Fruit fly (Drosophila melanogaster) whole organism, embryonic: Measurements from ENCODE around the gene rols.

Source experiments
- Bteb2 ChIP-seq: fragments of 200-800 bp; sonication (Bioruptor generic); optimal IDR thresholded peaks from 2 replicates; lab custom pipeline; 2016; ENCODE audit warnings: missing biosample characterization, missing genetic modification characterization
- CG11560 ChIP-seq: fragments of 200-800 bp; sonication (Bioruptor generic); IDR thresholded peaks from 3 replicates; pipeline ENCODE4 v1.3.6; 2022; ENCODE audit warnings: missing biosample characterization, missing genetic modification characterization
- CG12391 ChIP-seq: fragments of 200-800 bp; sonication (Bioruptor generic); optimal IDR thresholded peaks from 3 replicates; lab custom pipeline; 2018; ENCODE audit warnings: missing biosample characterization, mild to moderate bottlenecking, missing genetic modification characterization, moderate library complexity
- CG13424 ChIP-seq: fragments of 200-800 bp; sonication (Bioruptor generic); optimal IDR thresholded peaks from 2 replicates; lab custom pipeline; 2019; ENCODE audit warnings: missing biosample characterization, mild to moderate bottlenecking, missing genetic modification characterization, moderate library complexity
- CG14014 ChIP-seq: fragments of 200-800 bp; sonication (Bioruptor generic); IDR thresholded peaks from 2 replicates; pipeline ENCODE4 v1.3.6; 2022; ENCODE audit warnings: missing biosample characterization, missing genetic modification characterization
- CG15011 ChIP-seq: fragments of 200-800 bp; sonication (Bioruptor generic); optimal IDR thresholded peaks from 3 replicates; lab custom pipeline; 2018; ENCODE audit warnings: missing biosample characterization, mild to moderate bottlenecking, missing genetic modification characterization
- CG15073 ChIP-seq: fragments of 200-800 bp; sonication (Bioruptor generic); optimal IDR thresholded peaks from 2 replicates; lab custom pipeline; 2016; ENCODE audit warnings: missing biosample characterization, missing genetic modification characterization
- CG17385 ChIP-seq: fragments of 200-800 bp; sonication (Bioruptor generic); optimal IDR thresholded peaks from 3 replicates; lab custom pipeline; 2018; ENCODE audit warnings: missing biosample characterization, mild to moderate bottlenecking, missing genetic modification characterization
- CG3281 ChIP-seq: fragments of 200-800 bp; sonication (Bioruptor generic); optimal IDR thresholded peaks from 3 replicates; lab custom pipeline; 2017; ENCODE audit warnings: missing biosample characterization, mild to moderate bottlenecking, missing genetic modification characterization
- CG34376 ChIP-seq: fragments of 200-800 bp; sonication (Bioruptor generic); optimal IDR thresholded peaks from 2 replicates; lab custom pipeline; 2018; ENCODE audit warnings: missing biosample characterization, mild to moderate bottlenecking, missing genetic modification characterization
- CG4404 ChIP-seq: fragments of 200-800 bp; sonication (Bioruptor generic); IDR thresholded peaks from 2 replicates; pipeline ENCODE4 v1.3.6; 2022; ENCODE audit warnings: missing biosample characterization, missing genetic modification characterization
- CG7745 ChIP-seq: fragments of 200-800 bp; sonication (Bioruptor generic); optimal IDR thresholded peaks from 2 replicates; lab custom pipeline; 2018; ENCODE audit warnings: missing biosample characterization, mild to moderate bottlenecking, missing genetic modification characterization, moderate library complexity
- CG7786 ChIP-seq: fragments of 200-800 bp; sonication (Bioruptor generic); optimal IDR thresholded peaks from 2 replicates; lab custom pipeline; 2016; ENCODE audit warnings: missing biosample characterization, missing genetic modification characterization
- CG7839 ChIP-seq: fragments of 200-800 bp; sonication (Bioruptor generic); optimal IDR thresholded peaks from 3 replicates; lab custom pipeline; 2018; ENCODE audit warnings: missing biosample characterization, mild to moderate bottlenecking, missing genetic modification characterization, moderate library complexity
- CG7987 ChIP-seq: fragments of 200-800 bp; sonication (Bioruptor generic); optimal IDR thresholded peaks from 2 replicates; lab custom pipeline; 2018; ENCODE audit warnings: missing biosample characterization, mild to moderate bottlenecking, missing genetic modification characterization, moderate library complexity
- CG9817 ChIP-seq: fragments of 200-800 bp; sonication (Bioruptor generic); optimal IDR thresholded peaks from 2 replicates; lab custom pipeline; 2018; ENCODE audit warnings: missing biosample characterization, mild to moderate bottlenecking, missing genetic modification characterization, moderate library complexity
- CG9876 ChIP-seq: fragments of 200-800 bp; sonication (Bioruptor generic); optimal IDR thresholded peaks from 2 replicates; lab custom pipeline; 2016; ENCODE audit warnings: missing biosample characterization, missing genetic modification characterization
- Camta ChIP-seq: fragments of 200-800 bp; sonication (Bioruptor generic); optimal IDR thresholded peaks from 2 replicates; lab custom pipeline; 2016; ENCODE audit warnings: missing biosample characterization, missing genetic modification characterization
- D19B ChIP-seq: fragments of 200-800 bp; sonication (Bioruptor generic); optimal IDR thresholded peaks from 2 replicates; lab custom pipeline; 2017; ENCODE audit warnings: missing biosample characterization, mild to moderate bottlenecking, missing genetic modification characterization
- E2f2 ChIP-seq: fragments of 200-800 bp; sonication (Bioruptor generic); IDR thresholded peaks from 2 replicates; pipeline ENCODE4 v1.3.6; 2022; ENCODE audit warnings: missing biosample characterization, missing genetic modification characterization
- ERR ChIP-seq: fragments of 200-800 bp; sonication (Bioruptor generic); optimal IDR thresholded peaks from 2 replicates; lab custom pipeline; 2016; ENCODE audit warnings: missing biosample characterization, missing genetic modification characterization
- Ets65A ChIP-seq: fragments of 200-800 bp; sonication (Bioruptor generic); peaks from one replicate; lab custom pipeline; 2016; ENCODE audit warnings: missing biosample characterization, missing genetic modification characterization
- HLHmδ ChIP-seq: fragments of 200-800 bp; sonication (Bioruptor generic); optimal IDR thresholded peaks from 2 replicates; lab custom pipeline; 2018; ENCODE audit warnings: missing biosample characterization, mild to moderate bottlenecking, missing genetic modification characterization, moderate library complexity
- Hr51 ChIP-seq, 2 experiments: fragments of 200-800 bp; sonication (Bioruptor generic); optimal IDR thresholded peaks; 2 replicates in 1 of 2; 3 replicates in 1 of 2; lab custom pipeline; 2016 to 2018; ENCODE audit warnings: missing biosample characterization in 2 of 2, missing genetic modification characterization in 2 of 2, mild to moderate bottlenecking in 1 of 2, moderate library complexity in 1 of 2
- Lpt ChIP-seq: fragments of >200 bp; optimal IDR thresholded peaks from 2 replicates; lab custom pipeline; 2018; ENCODE audit warnings: missing biosample characterization, missing genetic modification characterization
- Mrtf ChIP-seq: fragments of 200-800 bp; sonication (Bioruptor generic); IDR thresholded peaks from 3 replicates; pipeline ENCODE4 v1.3.6; 2022; ENCODE audit warnings: missing biosample characterization, missing genetic modification characterization
- Ssrp ChIP-seq: fragments of 200-800 bp; sonication (Bioruptor generic); optimal IDR thresholded peaks from 2 replicates; lab custom pipeline; 2018; ENCODE audit warnings: missing biosample characterization, mild to moderate bottlenecking, missing genetic modification characterization, moderate library complexity
- TFAM ChIP-seq: fragments of 200-800 bp; sonication (Bioruptor generic); optimal IDR thresholded peaks from 2 replicates; lab custom pipeline; 2017; ENCODE audit warnings: missing biosample characterization, missing genetic modification characterization, inconsistent platforms
- YL-1 ChIP-seq: fragments of 200-800 bp; sonication (Bioruptor generic); optimal IDR thresholded peaks from 3 replicates; lab custom pipeline; 2017; ENCODE audit warnings: missing biosample characterization, mild to moderate bottlenecking, missing genetic modification characterization
- ac ChIP-seq: fragments of 200-800 bp; sonication (Bioruptor generic); optimal IDR thresholded peaks from 3 replicates; lab custom pipeline; 2017; ENCODE audit warnings: missing biosample characterization, mild to moderate bottlenecking, missing genetic modification characterization
- aop ChIP-seq: fragments of 200-800 bp; sonication (Bioruptor generic); IDR thresholded peaks from 2 replicates; pipeline ENCODE4 v1.3.6; 2022; ENCODE audit warnings: missing biosample characterization, missing genetic modification characterization
- ci ChIP-seq: fragments of 200-800 bp; sonication (Bioruptor generic); IDR thresholded peaks from 3 replicates; pipeline ENCODE4 v1.3.6; 2022; ENCODE audit warnings: missing biosample characterization, missing genetic modification characterization
- crol ChIP-seq: fragments of 200-800 bp; sonication (Bioruptor generic); IDR thresholded peaks from 2 replicates; pipeline ENCODE4 v1.3.6; 2022; ENCODE audit warnings: missing biosample characterization, missing genetic modification characterization
- dati ChIP-seq: fragments of 200-800 bp; sonication (Bioruptor generic); IDR thresholded peaks from 2 replicates; pipeline ENCODE4 v1.3.6; 2022; ENCODE audit warnings: missing biosample characterization, missing genetic modification characterization
- gcm2 ChIP-seq: fragments of 200-800 bp; sonication (Bioruptor generic); optimal IDR thresholded peaks from 2 replicates; lab custom pipeline; 2016; ENCODE audit warnings: missing biosample characterization, missing genetic modification characterization
- hbn ChIP-seq: fragments of 200-800 bp; sonication (Bioruptor generic); IDR thresholded peaks from 2 replicates; pipeline ENCODE4 v1.3.6; 2022; ENCODE audit warnings: missing biosample characterization, missing genetic modification characterization; ENCODE audit not compliant: partially characterized antibody
- klu ChIP-seq: fragments of 200-800 bp; sonication (Bioruptor generic); IDR thresholded peaks from 2 replicates; pipeline ENCODE4 v1.3.6; 2022; ENCODE audit warnings: missing biosample characterization, missing genetic modification characterization
- lab ChIP-seq: fragments of 200-800 bp; sonication (Bioruptor generic); optimal IDR thresholded peaks from 3 replicates; lab custom pipeline; 2017; ENCODE audit warnings: missing biosample characterization, missing genetic modification characterization, mild to moderate bottlenecking, moderate library complexity, missing genetic modification reagents
- lilli ChIP-seq: fragments of 200-800 bp; sonication (Bioruptor generic); optimal IDR thresholded peaks from 3 replicates; lab custom pipeline; 2016; ENCODE audit warnings: missing biosample characterization, missing genetic modification characterization
- lov ChIP-seq, 2 experiments: fragments of 200-800 bp in 1 of 2; fragments of >200 bp in 1 of 2; sonication (Bioruptor generic) in 1 of 2; IDR thresholded peaks in 1 of 2; optimal IDR thresholded peaks in 1 of 2; 2 replicates in 1 of 2; 3 replicates in 1 of 2; pipeline versions ENCODE4 v1.3.6 to Lab custom; 2017 to 2022; ENCODE audit warnings: missing biosample characterization in 1 of 2, missing genetic modification characterization in 1 of 2
- nau ChIP-seq: fragments of 200-800 bp; sonication (Bioruptor generic); optimal IDR thresholded peaks from 3 replicates; lab custom pipeline; 2017; ENCODE audit warnings: missing biosample characterization, mild to moderate bottlenecking, missing genetic modification characterization, missing genetic modification reagents
- nerfin-1 ChIP-seq: fragments of 200-800 bp; sonication (Bioruptor generic); optimal IDR thresholded peaks from 3 replicates; lab custom pipeline; 2019; ENCODE audit warnings: missing biosample characterization, mild to moderate bottlenecking, missing genetic modification characterization, moderate library complexity
- otp ChIP-seq: fragments of 200-800 bp; sonication (Bioruptor generic); IDR thresholded peaks from 3 replicates; pipeline ENCODE4, ENCODE4 v1.3.6; 2022; ENCODE audit warnings: missing biosample characterization, missing genetic modification characterization
- pb ChIP-seq: fragments of 200-800 bp; sonication (Bioruptor generic); optimal IDR thresholded peaks from 3 replicates; lab custom pipeline; 2016; ENCODE audit warnings: missing biosample characterization, missing genetic modification characterization
- pita ChIP-seq: fragments of 200-800 bp; sonication (Bioruptor generic); optimal IDR thresholded peaks from 2 replicates; lab custom pipeline; 2017; ENCODE audit warnings: missing biosample characterization, mild to moderate bottlenecking, missing genetic modification characterization
- ro ChIP-seq: fragments of 200-800 bp; sonication (Bioruptor generic); IDR thresholded peaks from 2 replicates; pipeline ENCODE4 v1.3.6; 2022; ENCODE audit warnings: missing biosample characterization, missing genetic modification characterization
- unpg ChIP-seq: fragments of 200-800 bp; sonication (Bioruptor generic); optimal IDR thresholded peaks from 3 replicates; lab custom pipeline; 2018; ENCODE audit warnings: missing biosample characterization, mild to moderate bottlenecking, missing genetic modification characterization, moderate library complexity
- vnd ChIP-seq: fragments of 200-800 bp; sonication (Bioruptor generic); IDR thresholded peaks from 3 replicates; pipeline ENCODE4 v1.3.6; 2022; ENCODE audit warnings: missing biosample characterization, missing genetic modification characterization; ENCODE audit not compliant: partially characterized antibody

rols gene

DNA sequence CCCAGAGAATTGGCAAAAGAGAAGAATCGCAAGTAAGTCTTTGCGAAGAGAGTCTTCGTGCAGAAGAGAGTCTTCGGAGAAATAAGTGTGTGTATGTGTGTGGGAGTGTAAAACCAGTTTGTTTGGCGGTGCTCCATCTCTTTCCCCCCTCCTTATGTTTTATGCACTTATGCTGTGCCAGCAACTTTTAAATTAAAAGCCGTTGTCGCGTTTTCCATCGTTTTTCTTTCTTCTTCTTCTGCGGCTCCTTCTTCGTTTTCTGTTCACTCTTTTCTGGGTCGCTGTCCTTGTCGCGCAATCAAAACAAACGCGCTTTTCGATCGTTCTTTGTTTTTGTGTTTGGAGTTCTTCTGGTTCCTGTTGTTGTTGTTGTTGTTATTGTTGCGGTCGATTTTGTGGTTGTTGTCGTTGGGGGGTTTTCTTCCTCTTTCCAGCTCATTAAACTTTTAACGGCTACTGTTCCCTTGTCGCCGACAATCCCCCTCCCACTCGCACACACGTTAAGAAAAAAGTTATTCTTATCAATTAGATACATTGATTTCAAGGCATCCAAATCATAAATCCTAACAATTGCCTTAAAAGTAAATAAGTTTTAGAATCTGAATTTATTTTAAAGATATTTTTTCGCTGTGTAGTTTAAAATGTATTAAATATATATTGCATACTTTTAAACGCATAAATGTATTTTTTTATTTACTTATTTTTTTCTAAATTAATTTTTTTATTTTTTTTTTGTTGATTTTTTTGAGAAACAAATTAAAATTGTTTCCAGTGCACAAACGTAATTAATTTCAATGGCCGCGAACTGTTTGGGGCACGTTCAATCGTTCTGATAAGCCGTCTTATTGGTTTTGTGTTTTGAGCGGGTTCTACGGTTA lies 46.7 kb upstream of the rols start (continued):
- no peak for TF ChIP-seq dati (GFP tag; lab: Robert Waterston, UW)
- no peak for TF ChIP-seq crol (GFP tag; lab: Robert Waterston, UW)
- no peak for TF ChIP-seq gcm2 (GFP tag; lab: Kevin White, UChicago)
- no peak for TF ChIP-seq lov (optimal IDR thresholded peaks at IDR 0.05; lab: Kevin White, UChicago)
- TF ChIP-seq lov (GFP tag; IDR thresholded peaks at IDR 0.05; lab: Robert Waterston, UW) = no peak
- TF ChIP-seq klu (GFP tag; lab: Robert Waterston, UW) = peak; percentile 69; the same call in 1 of the 2 replicates
- TF ChIP-seq CG7745 (tag; lab: Kevin White, UChicago) = no peak
- peak; percentile 56; the same call in 1 of the 2 replicates for TF ChIP-seq ro (GFP tag; lab: Robert Waterston, UW)
- no peak for TF ChIP-seq pb (GFP tag; lab: Kevin White, UChicago)
- TF ChIP-seq Bteb2 = peak; percentile 12
- peak; percentile 91 for TF ChIP-seq CG13424 (tag; lab: Kevin White, UChicago)
- TF ChIP-seq nau (GFP tag; lab: Kevin White, UChicago) = no peak
- no peak for TF ChIP-seq ci
- peak; percentile 68 for TF ChIP-seq CG14014 (GFP tag; lab: Robert Waterston, UW)
- no peak for TF ChIP-seq aop (GFP tag; lab: Robert Waterston, UW)
- TF ChIP-seq lilli (GFP tag; lab: Kevin White, UChicago) = peak; percentile 36
- TF ChIP-seq Hr51 (GFP tag; optimal IDR thresholded peaks at IDR 0.05; lab: Kevin White, UChicago) = peak; percentile 30 to 91
- no peak for TF ChIP-seq YL-1
- no peak for TF ChIP-seq Lpt (GFP tag; lab: Kevin White, UChicago)
- TF ChIP-seq CG7786 (GFP tag; lab: Kevin White, UChicago) = no peak
- peak; percentile 50; the same call in 1 of the 2 replicates for TF ChIP-seq E2f2 (GFP tag; lab: Robert Waterston, UW)
- no peak; the same call in 2 of the 3 replicates for TF ChIP-seq CG11560 (tag; lab: Robert Waterston, UW)
- peak; percentile 96 for TF ChIP-seq Ets65A (GFP tag; lab: Kevin White, UChicago)
- TF ChIP-seq TFAM (GFP tag; lab: Kevin White, UChicago) = no peak
- TF ChIP-seq vnd (GFP tag; lab: Robert Waterston, UW) = no peak
- TF ChIP-seq unpg (GFP tag; lab: Kevin White, UChicago) = peak; percentile 86
- TF ChIP-seq CG12391 = peak; percentile 95
- TF ChIP-seq CG4404 (GFP tag; lab: Robert Waterston, UW) = no peak; the same call in 1 of the 2 replicates
- no peak for TF ChIP-seq Mrtf
- TF ChIP-seq otp = no peak
- TF ChIP-seq ERR (GFP tag; lab: Kevin White, UChicago) = no peak
- no peak for TF ChIP-seq CG7987 (GFP tag; lab: Kevin White, UChicago)
- TF ChIP-seq CG7839 (tag; lab: Kevin White, UChicago) = peak; percentile 94
- TF ChIP-seq hbn (GFP tag; lab: Robert Waterston, UW) = no peak
- peak; percentile 85 for TF ChIP-seq CG17385 (GFP tag; lab: Kevin White, UChicago)
- peak; percentile 27 for TF ChIP-seq CG15073 (GFP tag; lab: Kevin White, UChicago)
- peak; percentile 45 for TF ChIP-seq CG9817 (tag; lab: Kevin White, UChicago)
- no peak for TF ChIP-seq CG34376 (GFP tag; lab: Kevin White, UChicago)
- peak; percentile 64 for TF ChIP-seq CG3281 (GFP tag; lab: Kevin White, UChicago)
- TF ChIP-seq Ssrp = peak; percentile 93
- TF ChIP-seq lab (GFP tag; lab: Kevin White, UChicago) = peak; percentile 78
- no peak for TF ChIP-seq pita (GFP tag; lab: Kevin White, UChicago)
- TF ChIP-seq CG9876 (GFP tag; lab: Kevin White, UChicago) = no peak
- no peak for TF ChIP-seq CG15011 (GFP tag; lab: Kevin White, UChicago)
- TF ChIP-seq Camta = no peak
- TF ChIP-seq ac (GFP tag; lab: Kevin White, UChicago) = no peak
- TF ChIP-seq HLHmδ (GFP tag; lab: Kevin White, UChicago) = no peak
- peak; percentile 85 for TF ChIP-seq nerfin-1 (tag; lab: Kevin White, UChicago)
- TF ChIP-seq D19B (GFP tag; lab: Kevin White, UChicago) = no peak
